Worm (Caenorhabditis elegans) whole organism, young adult: ENCODE results near the gene wht-7.

ENCODE experiments used
- F22D6.2 ChIP-seq: sonication (generic microtip); optimal IDR thresholded peaks from 2 replicates; lab custom pipeline; 2016; ENCODE audit warnings: mild to moderate bottlenecking, missing genetic modification characterization, missing compliant biosample characterization
- F37B4.10 ChIP-seq: fragments of 200-800 bp; sonication (Bioruptor generic); IDR thresholded peaks from 2 replicates; pipeline ENCODE4 v1.3.6; 2022; ENCODE audit warnings: missing genetic modification characterization, missing compliant biosample characterization
- F52B5.7 ChIP-seq: sonication (generic microtip); optimal IDR thresholded peaks from 2 replicates; lab custom pipeline; 2016; ENCODE audit warnings: mild to moderate bottlenecking, missing genetic modification characterization, missing compliant biosample characterization
- F55B11.4 ChIP-seq: sonication (generic microtip); optimal IDR thresholded peaks from 2 replicates; lab custom pipeline; 2016; ENCODE audit warnings: missing compliant biosample characterization, missing genetic modification characterization, borderline replicate concordance; ENCODE audit not compliant: insufficient read depth
- Y53F4B.3 ChIP-seq: fragments of 200-800 bp; sonication (Bioruptor generic); IDR thresholded peaks from 2 replicates; pipeline ENCODE4 v1.3.6; 2022; ENCODE audit warnings: missing genetic modification reagents, missing genetic modification characterization, missing compliant biosample characterization
- Y79H2A.3 ChIP-seq: fragments of 200-800 bp; sonication (Bioruptor generic); conservative IDR thresholded peaks from 2 replicates; pipeline ENCODE4 v1.3.6; 2022; ENCODE audit warnings: missing genetic modification reagents, missing genetic modification characterization, missing compliant biosample characterization
- aptf-2 ChIP-seq: fragments of 200-800 bp; sonication (Bioruptor generic); conservative IDR thresholded peaks from 2 replicates; pipeline ENCODE4 v1.3.6; 2022; ENCODE audit warnings: missing genetic modification reagents, missing genetic modification characterization, missing compliant biosample characterization
- aptf-3 ChIP-seq: fragments of 200-800 bp; sonication (Bioruptor generic); IDR thresholded peaks from 2 replicates; pipeline ENCODE4 v1.3.6; 2022; ENCODE audit warnings: missing genetic modification characterization, missing compliant biosample characterization
- athp-1 ChIP-seq: sonication (generic microtip); optimal IDR thresholded peaks from 2 replicates; lab custom pipeline; 2017; ENCODE audit warnings: mild to moderate bottlenecking, missing genetic modification characterization, missing compliant biosample characterization
- attf-3 ChIP-seq: fragments of 200-800 bp; sonication (Bioruptor generic); conservative IDR thresholded peaks from 2 replicates; pipeline ENCODE4 v1.3.6; 2022; ENCODE audit warnings: missing genetic modification reagents, missing genetic modification characterization, missing compliant biosample characterization
- bed-1 ChIP-seq: fragments of 200-800 bp; sonication (Bioruptor generic); IDR thresholded peaks from 2 replicates; pipeline ENCODE4 v1.3.6; 2022; ENCODE audit warnings: missing genetic modification reagents, missing genetic modification characterization, missing compliant biosample characterization
- bed-2 ChIP-seq: fragments of 200-800 bp; sonication (Bioruptor generic); IDR thresholded peaks from 2 replicates; pipeline ENCODE4 v1.3.6; 2022; ENCODE audit warnings: missing genetic modification reagents, missing genetic modification characterization, missing compliant biosample characterization
- cebp-1 ChIP-seq, 2 experiments: fragments of 200-800 bp in 1 of 2; sonication (Bioruptor generic) in 1 of 2; sonication (generic microtip) in 1 of 2; IDR thresholded peaks in 1 of 2; optimal IDR thresholded peaks in 1 of 2; 2 replicates each; pipeline versions ENCODE4 v1.3.6 to Lab custom; 2017 to 2022; ENCODE audit warnings: missing compliant biosample characterization in 2 of 2, missing genetic modification characterization in 2 of 2, mild to moderate bottlenecking in 1 of 2, missing genetic modification reagents in 1 of 2, moderate library complexity in 1 of 2
- ceh-40 ChIP-seq: fragments of 200-800 bp; sonication (Bioruptor generic); IDR thresholded peaks from 2 replicates; pipeline ENCODE4 v1.3.6; 2022; ENCODE audit warnings: missing genetic modification characterization, missing compliant biosample characterization
- chd-7 ChIP-seq: sonication (generic microtip); optimal IDR thresholded peaks from 2 replicates; lab custom pipeline; 2016; ENCODE audit warnings: mild to moderate bottlenecking, missing genetic modification characterization, moderate library complexity, missing compliant biosample characterization
- die-1 ChIP-seq: sonication (generic microtip); optimal IDR thresholded peaks from 2 replicates; lab custom pipeline; 2016; ENCODE audit warnings: missing genotype, mild to moderate bottlenecking, missing genetic modification characterization, missing compliant biosample characterization
- dpl-1 ChIP-seq: fragments of 150-350 bp; optimal IDR thresholded peaks from 2 replicates; lab custom pipeline; 2014; ENCODE audit warnings: missing biosample characterization, missing genetic modification reagents, missing genetic modification characterization
- egrh-3 ChIP-seq: fragments of 200-800 bp; sonication (Bioruptor generic); IDR thresholded peaks from 2 replicates; pipeline ENCODE4 v1.3.6; 2022; ENCODE audit warnings: missing genetic modification reagents, missing genetic modification characterization, missing compliant biosample characterization
- hlh-26 ChIP-seq: fragments of 200-800 bp; sonication (Bioruptor generic); conservative IDR thresholded peaks from 2 replicates; pipeline ENCODE4 v1.3.6; 2022; ENCODE audit warnings: missing genetic modification reagents, missing genetic modification characterization, missing compliant biosample characterization
- hmg-20 ChIP-seq: fragments of 200-800 bp; sonication (Bioruptor generic); IDR thresholded peaks from 2 replicates; pipeline ENCODE4 v1.3.6; 2022; ENCODE audit warnings: missing genetic modification reagents, missing genetic modification characterization, missing compliant biosample characterization
- let-526 ChIP-seq: fragments of 200-800 bp; sonication (Bioruptor generic); IDR thresholded peaks from 2 replicates; pipeline ENCODE4 v1.3.6; 2022; ENCODE audit warnings: missing genetic modification reagents, missing genetic modification characterization, missing compliant biosample characterization
- lin-40 ChIP-seq: sonication (generic microtip); optimal IDR thresholded peaks from 2 replicates; lab custom pipeline; 2016; ENCODE audit warnings: missing genetic modification characterization, mild to moderate bottlenecking, missing compliant biosample characterization, missing genotype, missing genetic modification reagents
- lsl-1 ChIP-seq: fragments of 200-800 bp; sonication (Bioruptor generic); optimal IDR thresholded peaks from 2 replicates; lab custom pipeline; 2018; ENCODE audit warnings: mild to moderate bottlenecking, missing genetic modification characterization, moderate library complexity, missing compliant biosample characterization
- madf-10 ChIP-seq: sonication (generic microtip); optimal IDR thresholded peaks from 2 replicates; lab custom pipeline; 2016; ENCODE audit warnings: mild to moderate bottlenecking, missing genetic modification characterization, missing compliant biosample characterization
- madf-3 ChIP-seq: fragments of 200-800 bp; sonication (Bioruptor generic); IDR thresholded peaks from 2 replicates; pipeline ENCODE4 v1.3.6; 2022; ENCODE audit warnings: missing genetic modification reagents, missing genetic modification characterization, missing compliant biosample characterization
- mcd-1 ChIP-seq: fragments of 200-800 bp; sonication (Bioruptor generic); IDR thresholded peaks from 2 replicates; pipeline ENCODE4 v1.3.6; 2022; ENCODE audit warnings: missing genetic modification reagents, missing genetic modification characterization, missing compliant biosample characterization
- mxl-1 ChIP-seq: sonication (generic microtip); optimal IDR thresholded peaks from 2 replicates; lab custom pipeline; 2016; ENCODE audit warnings: missing genetic modification characterization, missing compliant biosample characterization
- nhr-80 ChIP-seq: sonication (generic microtip); optimal IDR thresholded peaks from 2 replicates; lab custom pipeline; 2016; ENCODE audit warnings: missing genetic modification characterization, missing compliant biosample characterization
- nhr-90 ChIP-seq: sonication (generic microtip); optimal IDR thresholded peaks from 2 replicates; lab custom pipeline; 2016; ENCODE audit warnings: missing genotype, mild to moderate bottlenecking, missing genetic modification characterization, missing compliant biosample characterization
- rec-8 ChIP-seq, 2 experiments: sonication (generic microtip); optimal IDR thresholded peaks; 2 replicates each; lab custom pipeline; 2016; ENCODE audit warnings: mild to moderate bottlenecking in 2 of 2, missing genetic modification characterization in 2 of 2, missing genetic modification reagents in 2 of 2, missing genotype in 2 of 2, missing biosample characterization in 1 of 2, missing compliant biosample characterization in 1 of 2, moderate library complexity in 1 of 2
- sdz-38 ChIP-seq: sonication (generic microtip); optimal IDR thresholded peaks from 2 replicates; lab custom pipeline; 2016; ENCODE audit warnings: missing genotype, missing genetic modification characterization, missing compliant biosample characterization
- sea-2 ChIP-seq: fragments of 200-800 bp; sonication (Bioruptor generic); IDR thresholded peaks from 2 replicates; pipeline ENCODE4 v1.3.6; 2022; ENCODE audit warnings: missing genetic modification characterization, missing compliant biosample characterization
- snpc-4 ChIP-seq, 5 experiments: fragments of 150-350 bp in 1 of 5; sonication (generic microtip) in 4 of 5; optimal IDR thresholded peaks; 2 replicates each; lab custom pipeline; 2014 to 2018; ENCODE audit warnings: missing genetic modification characterization in 5 of 5, missing biosample characterization in 3 of 5, antibody characterized with exemption in 2 of 5, mild to moderate bottlenecking in 2 of 5, missing compliant biosample characterization in 2 of 5, missing genotype in 2 of 5, moderate library complexity in 2 of 5, missing genetic modification reagents in 1 of 5
- somi-1 ChIP-seq: fragments of 200-800 bp; sonication (Bioruptor generic); optimal IDR thresholded peaks from 2 replicates; lab custom pipeline; 2018; ENCODE audit warnings: mild to moderate bottlenecking, missing genetic modification characterization, missing compliant biosample characterization
- tbx-9 ChIP-seq: sonication (generic microtip); optimal IDR thresholded peaks from 2 replicates; lab custom pipeline; 2016; ENCODE audit warnings: borderline replicate concordance, missing genetic modification characterization, inconsistent platforms, missing compliant biosample characterization
- unc-62 ChIP-seq: fragments of 150-350 bp; optimal IDR thresholded peaks from 2 replicates; lab custom pipeline; 2014; ENCODE audit warnings: missing biosample characterization, missing genetic modification reagents, missing genetic modification characterization
- xnd-1 ChIP-seq: sonication (generic microtip); optimal IDR thresholded peaks from 2 replicates; lab custom pipeline; 2016; ENCODE audit warnings: missing genotype, missing genetic modification reagents, missing genetic modification characterization, missing compliant biosample characterization
- zfh-2 ChIP-seq: fragments of 200-800 bp; sonication (Bioruptor generic); conservative IDR thresholded peaks from 2 replicates; pipeline ENCODE4 v1.3.6; 2022; ENCODE audit warnings: missing genetic modification reagents, missing genetic modification characterization, missing compliant biosample characterization
- ztf-22 ChIP-seq: fragments of 200-800 bp; sonication (Bioruptor generic); optimal IDR thresholded peaks from 2 replicates; lab custom pipeline; 2018; ENCODE audit warnings: mild to moderate bottlenecking, missing genetic modification characterization, moderate library complexity, missing compliant biosample characterization
- ztf-25 ChIP-seq: fragments of 200-800 bp; sonication (Bioruptor generic); IDR thresholded peaks from 2 replicates; pipeline ENCODE4 v1.3.6; 2022; ENCODE audit warnings: missing genetic modification reagents, missing genetic modification characterization, missing compliant biosample characterization
- ztf-28 ChIP-seq: fragments of 200-800 bp; sonication (Bioruptor generic); IDR thresholded peaks from 2 replicates; pipeline ENCODE4 v1.3.6; 2022; ENCODE audit warnings: missing genetic modification reagents, missing genetic modification characterization, missing compliant biosample characterization
- ztf-6 ChIP-seq: fragments of 200-800 bp; sonication (Bioruptor generic); IDR thresholded peaks from 2 replicates; pipeline ENCODE4 v1.3.6; 2022; ENCODE audit warnings: missing genetic modification reagents, missing genetic modification characterization, missing compliant biosample characterization

The wht-7 gene

ce11 chrIII:6137431-6137830, 12.0 kb downstream of the wht-7 start (continued):
- TF ChIP-seq somi-1 (peak; percentile 74), sea-2 (GFP tag; lab: Robert Waterston, UW) (no peak), bed-1 (GFP tag; lab: Robert Waterston, UW) (0 out of 2 replicates have a peak, but pooled peaks have one; percentile 27), aptf-2 (no peak), ztf-28 (GFP tag; lab: Robert Waterston, UW) (no peak), mcd-1 (GFP tag; lab: Robert Waterston, UW) (peak; percentile 17; the same call in 1 of the 2 replicates), cebp-1 (GFP tag; IDR thresholded peaks at IDR 0.05; lab: Robert Waterston, UW) (no peak), cebp-1 (tag; optimal IDR thresholded peaks at IDR 0.05; lab: Kevin White, UChicago) (peak; percentile 48), lsl-1 (GFP tag; lab: Kevin White, UChicago) (no peak), rec-8 (tag; optimal IDR thresholded peaks at IDR 0.05; lab: Kevin White, UChicago) (no peak), let-526 (GFP tag; lab: Robert Waterston, UW) (no peak)

ce11 chrIII:6136178-6136577, 13.2 kb downstream of the wht-7 start, which contains the start of gene mvk-1:
Gene mvk-1, minus strand, starts transcription at chrIII:6136278.
- TF ChIP-seq aptf-3, result no peak
- no peak for TF ChIP-seq tbx-9 (tag; lab: Kevin White, UChicago)
- no peak for TF ChIP-seq Y79H2A.3
- TF ChIP-seq F37B4.10 (GFP tag; lab: Robert Waterston, UW), result no peak
- no peak for TF ChIP-seq xnd-1 (tag; lab: Kevin White, UChicago)
- TF ChIP-seq athp-1, result no peak
- TF ChIP-seq bed-2 (GFP tag; lab: Robert Waterston, UW), result no peak
- TF ChIP-seq lin-40 (tag; lab: Kevin White, UChicago), result no peak
- no peak for TF ChIP-seq F55B11.4 (tag; lab: Kevin White, UChicago)
- no peak for TF ChIP-seq hlh-26 (GFP tag; lab: Robert Waterston, UW)
- TF ChIP-seq ztf-6, result no peak
- no peak for TF ChIP-seq dpl-1 (GFP tag; lab: Kevin White, UChicago)
- no peak for TF ChIP-seq madf-3 (GFP tag; lab: Robert Waterston, UW)
- TF ChIP-seq hmg-20 (GFP tag; lab: Robert Waterston, UW), result no peak
- no peak for TF ChIP-seq mxl-1 (tag; lab: Kevin White, UChicago)
- TF ChIP-seq nhr-90, result no peak
- no peak for TF ChIP-seq F52B5.7 (tag; lab: Kevin White, UChicago)
- TF ChIP-seq, all 124 proteins: peak for 0

ce11 chrIII:6135211-6135610, 14.2 kb downstream of the wht-7 start:
- TF ChIP-seq ztf-25 (GFP tag; lab: Robert Waterston, UW) (no peak), mcd-1 (GFP tag; lab: Robert Waterston, UW) (0 out of 2 replicates have a peak, but pooled peaks have one; percentile 28), F22D6.2 (tag; lab: Kevin White, UChicago) (no peak), ztf-22 (GFP tag; lab: Kevin White, UChicago) (no peak), sdz-38 (no peak), die-1 (tag; lab: Kevin White, UChicago) (peak; percentile 4), unc-62 (GFP tag; lab: Kevin White, UChicago) (no peak), zfh-2 (GFP tag; lab: Robert Waterston, UW) (peak; percentile 96), somi-1 (peak; percentile 15), chd-7 (tag; lab: Kevin White, UChicago) (peak; percentile 1), madf-10 (tag; lab: Kevin White, UChicago) (no peak), nhr-80 (tag; lab: Kevin White, UChicago) (no peak), egrh-3 (GFP tag; lab: Robert Waterston, UW) (peak; percentile 49; the same call in 1 of the 2 replicates), bed-2 (GFP tag; lab: Robert Waterston, UW) (no peak), cebp-1 (GFP tag; IDR thresholded peaks at IDR 0.05; lab: Robert Waterston, UW) (no peak), cebp-1 (tag; optimal IDR thresholded peaks at IDR 0.05; lab: Kevin White, UChicago) (peak; percentile 17), Y53F4B.3 (no peak), ceh-40 (no peak), attf-3 (no peak), snpc-4 (GFP tag; optimal IDR thresholded peaks at IDR 0.05; lab: Kevin White, UChicago) (no peak), snpc-4 (tag; optimal IDR thresholded peaks at IDR 0.05; lab: Kevin White, UChicago) (peak in 1 of 4 experiments; percentile 28)
